Fruit fly (Drosophila melanogaster) whole organism, embryonic: ENCODE measurements around the gene BomT3.
A peak's percentile ranks its signal among the peaks of the same experiment; 100 is the strongest.

Source experiments
- CG1529 ChIP-seq: fragments of 200-800 bp; sonication (Bioruptor generic); optimal IDR thresholded peaks from 3 replicates; lab custom pipeline; 2018; ENCODE audit warnings: missing biosample characterization, missing genetic modification characterization
- CG17328 ChIP-seq: fragments of 200-800 bp; sonication (Bioruptor generic); IDR thresholded peaks from 2 replicates; pipeline ENCODE4 v1.3.6; 2022; ENCODE audit warnings: missing biosample characterization, missing genetic modification characterization
- CG7556 ChIP-seq: fragments of 200-800 bp; sonication (Bioruptor generic); optimal IDR thresholded peaks from 2 replicates; lab custom pipeline; 2017; ENCODE audit warnings: missing biosample characterization, mild to moderate bottlenecking, missing genetic modification characterization
- CG8478 ChIP-seq: fragments of >200 bp; optimal IDR thresholded peaks from 2 replicates; lab custom pipeline; 2018
- Drgx ChIP-seq: fragments of 200-800 bp; sonication (Bioruptor generic); IDR thresholded peaks from 2 replicates; pipeline ENCODE4 v1.3.6; 2022; ENCODE audit warnings: missing biosample characterization, missing genetic modification characterization
- Hr51 ChIP-seq, 2 experiments: fragments of 200-800 bp; sonication (Bioruptor generic); optimal IDR thresholded peaks; 2 replicates in 1 of 2; 3 replicates in 1 of 2; lab custom pipeline; 2016 to 2018; ENCODE audit warnings: missing biosample characterization in 2 of 2, missing genetic modification characterization in 2 of 2, mild to moderate bottlenecking in 1 of 2, moderate library complexity in 1 of 2
- Mad ChIP-seq: fragments of 200-800 bp; sonication (Bioruptor generic); optimal IDR thresholded peaks from 2 replicates; lab custom pipeline; 2016; ENCODE audit warnings: missing biosample characterization, missing genetic modification characterization
- NC2β ChIP-seq: fragments of 200-800 bp; sonication (Bioruptor generic); optimal IDR thresholded peaks from 2 replicates; lab custom pipeline; 2016; ENCODE audit warnings: missing biosample characterization, missing genetic modification characterization
- Xbp1 ChIP-seq: fragments of 200-800 bp; sonication (Bioruptor generic); optimal IDR thresholded peaks from 3 replicates; lab custom pipeline; 2016; ENCODE audit warnings: missing biosample characterization, mild to moderate bottlenecking, missing genetic modification characterization
- emc ChIP-seq: fragments of 200-800 bp; sonication (Bioruptor generic); optimal IDR thresholded peaks from 2 replicates; lab custom pipeline; 2016; ENCODE audit warnings: missing biosample characterization, missing genetic modification characterization
- fd64A ChIP-seq: fragments of 200-800 bp; sonication (Bioruptor generic); optimal IDR thresholded peaks from 3 replicates; lab custom pipeline; 2018; ENCODE audit warnings: missing biosample characterization, mild to moderate bottlenecking, missing genetic modification characterization
- sug ChIP-seq: fragments of 200-800 bp; optimal IDR thresholded peaks from 2 replicates; lab custom pipeline; 2019; ENCODE audit warnings: missing biosample characterization, mild to moderate bottlenecking, missing genetic modification characterization, moderate library complexity

- TF ChIP-seq sug: peak; percentile 10
- no peak for TF ChIP-seq CG17328 (GFP tag; lab: Robert Waterston, UW)
- no peak for TF ChIP-seq fd64A
- no peak for TF ChIP-seq Xbp1
- TF ChIP-seq Mad (GFP tag; lab: Kevin White, UChicago): no peak
- no peak for TF ChIP-seq CG8478
- no peak for TF ChIP-seq Drgx (GFP tag; lab: Robert Waterston, UW)
- TF ChIP-seq emc (GFP tag; lab: Kevin White, UChicago): no peak
- no peak for TF ChIP-seq CG1529 (GFP tag; lab: Kevin White, UChicago)
- no peak for TF ChIP-seq Hr51 (GFP tag; optimal IDR thresholded peaks at IDR 0.05; lab: Kevin White, UChicago)
- no peak for TF ChIP-seq CG7556 (GFP tag; lab: Kevin White, UChicago)
- no peak for TF ChIP-seq NC2β (GFP tag; lab: Kevin White, UChicago)
Measured at dm6 chr3R:22046723-22047122, 39.5 kb downstream of the BomT3 start.
